Worm (Caenorhabditis elegans) whole organism, L4 larva: ENCODE results near the gene amdh-1.

Experiments used
- D1046.2 ChIP-seq: fragments of 200-800 bp; sonication (Bioruptor generic); IDR thresholded peaks from 2 replicates; pipeline ENCODE4 v1.3.6; 2022; ENCODE audit warnings: missing genetic modification characterization, missing compliant biosample characterization
- F49E8.2 ChIP-seq: sonication (generic microtip); optimal IDR thresholded peaks from 2 replicates; lab custom pipeline; 2016; ENCODE audit warnings: missing compliant biosample characterization, mild to moderate bottlenecking, missing genetic modification characterization, borderline replicate concordance
- Y48G9A.11 ChIP-seq: fragments of 200-800 bp; sonication (Bioruptor generic); IDR thresholded peaks from 2 replicates; pipeline ENCODE4 v1.3.6; 2022; ENCODE audit warnings: missing genetic modification reagents, missing genetic modification characterization, missing compliant biosample characterization
- aha-1 ChIP-seq: fragments of 150-350 bp; peaks from one replicate; lab custom pipeline; 2014; ENCODE audit warnings: missing biosample characterization, missing genetic modification characterization
- ceh-62 ChIP-seq: sonication (generic microtip); optimal IDR thresholded peaks from 2 replicates; lab custom pipeline; 2017; ENCODE audit warnings: missing biosample characterization, missing genetic modification characterization
- ceh-82 ChIP-seq: sonication (generic microtip); optimal IDR thresholded peaks from 2 replicates; lab custom pipeline; 2017; ENCODE audit warnings: missing biosample characterization, missing genetic modification characterization
- ces-1 ChIP-seq: fragments of 150-350 bp; sonication (generic microtip); optimal IDR thresholded peaks from 4 replicates; lab custom pipeline; 2014; ENCODE audit warnings: missing biosample characterization, missing genetic modification reagents, missing genetic modification characterization
- cey-2 ChIP-seq: sonication (generic microtip); optimal IDR thresholded peaks from 3 replicates; lab custom pipeline; 2017; ENCODE audit warnings: missing genetic modification characterization, mild to moderate bottlenecking, missing compliant biosample characterization, antibody characterized with exemption, borderline replicate concordance; ENCODE audit not compliant: insufficient read depth
- ctbp-1 ChIP-seq: fragments of 200-800 bp; sonication (Bioruptor generic); IDR thresholded peaks from 2 replicates; pipeline ENCODE4 v1.3.6; 2022; ENCODE audit warnings: missing genetic modification reagents, missing genetic modification characterization, missing compliant biosample characterization
- dve-1 ChIP-seq: sonication (generic microtip); optimal IDR thresholded peaks from 2 replicates; lab custom pipeline; 2017; ENCODE audit warnings: antibody characterized with exemption, mild to moderate bottlenecking, missing genetic modification characterization, missing compliant biosample characterization; ENCODE audit not compliant: insufficient read depth
- egl-27 ChIP-seq: sonication (generic microtip); optimal IDR thresholded peaks from 3 replicates; lab custom pipeline; 2017; ENCODE audit warnings: missing biosample characterization, missing genetic modification reagents, missing genetic modification characterization
- fkh-10 ChIP-seq: fragments of 150-350 bp; optimal IDR thresholded peaks from 2 replicates; lab custom pipeline; 2014; ENCODE audit warnings: missing biosample characterization, missing genetic modification reagents, missing genetic modification characterization
- hif-1 ChIP-seq, 2 experiments: sonication (generic microtip); optimal IDR thresholded peaks; 2 replicates each; lab custom pipeline; 2016 to 2017; ENCODE audit warnings: missing compliant biosample characterization in 2 of 2, missing genetic modification characterization in 2 of 2, missing genetic modification reagents in 2 of 2, missing genotype in 2 of 2, mild to moderate bottlenecking in 1 of 2
- hmg-1.1 ChIP-seq: fragments of 200-800 bp; sonication (Bioruptor generic); IDR thresholded peaks from 2 replicates; pipeline ENCODE4 v1.3.6; 2022; ENCODE audit warnings: missing genetic modification reagents, missing genetic modification characterization, missing compliant biosample characterization
- lin-13 ChIP-seq: fragments of 150-350 bp; optimal IDR thresholded peaks from 2 replicates; lab custom pipeline; 2014; ENCODE audit warnings: missing biosample characterization, missing genetic modification reagents, missing genetic modification characterization
- lsy-2 ChIP-seq, 2 experiments: fragments of 150-350 bp in 1 of 2; sonication (generic microtip) in 1 of 2; optimal IDR thresholded peaks; 2 replicates each; lab custom pipeline; 2014 to 2017; ENCODE audit warnings: missing biosample characterization in 2 of 2, missing genetic modification characterization in 2 of 2
- madf-9 ChIP-seq: fragments of 200-800 bp; sonication (Bioruptor generic); conservative IDR thresholded peaks from 2 replicates; pipeline ENCODE4 v1.3.6; 2022; ENCODE audit warnings: missing genetic modification reagents, missing genetic modification characterization, missing compliant biosample characterization
- mdt-29 ChIP-seq: fragments of 200-800 bp; sonication (Bioruptor generic); IDR thresholded peaks from 2 replicates; pipeline ENCODE4 v1.3.6; 2022; ENCODE audit warnings: missing genetic modification reagents, missing genetic modification characterization, missing compliant biosample characterization
- mxl-3 ChIP-seq: fragments of 200-800 bp; sonication (Bioruptor generic); optimal IDR thresholded peaks from 2 replicates; lab custom pipeline; 2018; ENCODE audit warnings: mild to moderate bottlenecking, missing genetic modification characterization, missing compliant biosample characterization
- nhr-102 ChIP-seq: sonication (generic microtip); optimal IDR thresholded peaks from 2 replicates; lab custom pipeline; 2016; ENCODE audit warnings: mild to moderate bottlenecking, missing genetic modification characterization, moderate library complexity, missing compliant biosample characterization
- nhr-237 ChIP-seq: sonication (generic microtip); optimal IDR thresholded peaks from 2 replicates; lab custom pipeline; 2017; ENCODE audit warnings: missing biosample characterization, missing genetic modification characterization
- nhr-25 ChIP-seq: sonication (generic microtip); optimal IDR thresholded peaks from 2 replicates; lab custom pipeline; 2017; ENCODE audit warnings: missing genetic modification characterization, mild to moderate bottlenecking, missing compliant biosample characterization, antibody characterized with exemption, moderate library complexity, borderline replicate concordance; ENCODE audit not compliant: insufficient read depth
- nhr-48 ChIP-seq: sonication (generic microtip); optimal IDR thresholded peaks from 2 replicates; lab custom pipeline; 2016; ENCODE audit warnings: mild to moderate bottlenecking, missing genetic modification characterization, missing compliant biosample characterization
- nhr-77 ChIP-seq: fragments of 150-350 bp; optimal IDR thresholded peaks from 2 replicates; lab custom pipeline; 2014; ENCODE audit warnings: missing biosample characterization, missing genetic modification characterization
- set-16 ChIP-seq: fragments of 200-800 bp; sonication (Bioruptor generic); IDR thresholded peaks from 2 replicates; pipeline ENCODE4 v1.3.6; 2022; ENCODE audit warnings: missing genetic modification reagents, missing genetic modification characterization, missing compliant biosample characterization
- unc-39 ChIP-seq: sonication (generic microtip); optimal IDR thresholded peaks from 2 replicates; lab custom pipeline; 2017; ENCODE audit warnings: missing biosample characterization, missing genetic modification characterization
- unc-62 ChIP-seq, 3 experiments: fragments of 150-350 bp in 1 of 3; sonication (generic microtip); optimal IDR thresholded peaks in 2 of 3; peaks in 1 of 3; 1 replicate in 1 of 3; 2 replicates in 2 of 3; lab custom pipeline; 2014 to 2017; ENCODE audit warnings: missing biosample characterization in 3 of 3, missing genetic modification characterization in 3 of 3, missing genetic modification reagents in 3 of 3, missing genotype in 1 of 3
- vab-7 ChIP-seq: fragments of 200-800 bp; sonication (Bioruptor generic); IDR thresholded peaks from 2 replicates; pipeline ENCODE4 v1.3.6; 2022; ENCODE audit warnings: missing genetic modification reagents, missing genetic modification characterization, missing compliant biosample characterization

Gene amdh-1

ce11 chrIII:6316795-6317194, 65.2 kb downstream of the amdh-1 start:
- no peak for TF ChIP-seq ctbp-1 (GFP tag; lab: Robert Waterston, UW)
- no peak for TF ChIP-seq cey-2 (tag; lab: Kevin White, UChicago)
- no peak for TF ChIP-seq ceh-62 (tag; lab: Kevin White, UChicago)
- peak; percentile 93 for TF ChIP-seq aha-1 (tag; lab: Kevin White, UChicago)
- no peak for TF ChIP-seq egl-27
- no peak for TF ChIP-seq D1046.2 (GFP tag; lab: Robert Waterston, UW)
- no peak for TF ChIP-seq lin-13
- no peak for TF ChIP-seq mdt-29 (GFP tag; lab: Robert Waterston, UW)

- TF ChIP-seq madf-9 (GFP tag; lab: Robert Waterston, UW) (no peak), set-16 (no peak), nhr-25 (tag; lab: Kevin White, UChicago) (no peak), ceh-82 (no peak), nhr-102 (tag; lab: Kevin White, UChicago) (no peak), vab-7 (no peak), fkh-10 (peak; percentile 92), ces-1 (GFP tag; lab: Kevin White, UChicago) (peak; percentile 93), ctbp-1 (GFP tag; lab: Robert Waterston, UW) (peak; percentile 64; the same call in 1 of the 2 replicates), mdt-29 (GFP tag; lab: Robert Waterston, UW) (no peak), unc-39 (tag; lab: Kevin White, UChicago) (no peak), D1046.2 (GFP tag; lab: Robert Waterston, UW) (no peak), unc-62 (GFP tag; optimal IDR thresholded peaks at IDR 0.05 in 1 of 2; lab: Kevin White, UChicago) (peak in 1 of 2 experiments; percentile 8), unc-62 (tag; optimal IDR thresholded peaks at IDR 0.05; lab: Kevin White, UChicago) (no peak), hif-1 (tag; optimal IDR thresholded peaks at IDR 0.05; lab: Kevin White, UChicago) (no peak), mxl-3 (GFP tag; lab: Kevin White, UChicago) (no peak), dve-1 (no peak), hmg-1.1 (GFP tag; lab: Robert Waterston, UW) (no peak), lsy-2 (tag; optimal IDR thresholded peaks at IDR 0.05; lab: Kevin White, UChicago) (no peak), nhr-77 (tag; lab: Kevin White, UChicago) (no peak), nhr-237 (tag; lab: Kevin White, UChicago) (no peak), nhr-48 (tag; lab: Kevin White, UChicago) (no peak), Y48G9A.11 (GFP tag; lab: Robert Waterston, UW) (no peak), F49E8.2 (no peak)
Measured at ce11 chrIII:6317345-6317744, 65.7 kb downstream of the amdh-1 start.
